Fruit fly (Drosophila melanogaster) whole organism, prepupa: Measurements from ENCODE around the gene CG12398.

Experiments
- CG32006 ChIP-seq: fragments of 200-800 bp; sonication (Bioruptor generic); optimal IDR thresholded peaks from 3 replicates; lab custom pipeline; 2017; ENCODE audit warnings: missing biosample characterization, mild to moderate bottlenecking, missing genetic modification characterization
- CG6792 ChIP-seq: fragments of 200-800 bp; sonication (Bioruptor generic); optimal IDR thresholded peaks from 3 replicates; lab custom pipeline; 2016; ENCODE audit warnings: missing biosample characterization, missing genetic modification characterization
- Eip93F ChIP-seq: fragments of 200-800 bp; sonication (Bioruptor generic); optimal IDR thresholded peaks from 2 replicates; lab custom pipeline; 2016; ENCODE audit warnings: missing biosample characterization, mild to moderate bottlenecking, missing genetic modification characterization
- Ets96B ChIP-seq: fragments of 200-800 bp; optimal IDR thresholded peaks from 2 replicates; lab custom pipeline; 2019; ENCODE audit warnings: missing biosample characterization, mild to moderate bottlenecking, missing genetic modification characterization, moderate library complexity
- Lpt ChIP-seq: fragments of 200-800 bp; sonication (Bioruptor generic); optimal IDR thresholded peaks from 3 replicates; lab custom pipeline; 2016; ENCODE audit warnings: missing biosample characterization, missing genetic modification characterization
- Sox15 ChIP-seq: fragments of 200-800 bp; sonication (Bioruptor generic); optimal IDR thresholded peaks from 3 replicates; lab custom pipeline; 2016; ENCODE audit warnings: missing biosample characterization, missing genetic modification characterization
- acj6 ChIP-seq: fragments of 200-800 bp; sonication (Bioruptor generic); optimal IDR thresholded peaks from 3 replicates; lab custom pipeline; 2016; ENCODE audit warnings: missing biosample characterization, missing genetic modification characterization
- esn ChIP-seq: fragments of 200-800 bp; sonication (Bioruptor generic); optimal IDR thresholded peaks from 2 replicates; lab custom pipeline; 2016; ENCODE audit warnings: missing biosample characterization, mild to moderate bottlenecking, missing genetic modification characterization, moderate library complexity
- lz ChIP-seq: fragments of 200-800 bp; sonication (Bioruptor generic); optimal IDR thresholded peaks from 3 replicates; lab custom pipeline; 2016; ENCODE audit warnings: missing biosample characterization, missing genetic modification characterization
- net ChIP-seq: fragments of 200-800 bp; sonication (Bioruptor generic); optimal IDR thresholded peaks from 3 replicates; lab custom pipeline; 2016; ENCODE audit warnings: missing biosample characterization, missing genetic modification characterization
- topi ChIP-seq: fragments of 200-800 bp; sonication (Bioruptor generic); optimal IDR thresholded peaks from 3 replicates; lab custom pipeline; 2016; ENCODE audit warnings: missing biosample characterization, missing genetic modification characterization
- vri ChIP-seq: fragments of 200-800 bp; sonication (Bioruptor generic); optimal IDR thresholded peaks from 3 replicates; lab custom pipeline; 2016; ENCODE audit warnings: missing biosample characterization, mild to moderate bottlenecking, missing genetic modification characterization

dm6 chrX:14885554-14885953 lies 28.1 kb downstream of the CG12398 start:
- TF ChIP-seq CG32006 (GFP tag; lab: Kevin White, UChicago) (no peak), Lpt (no peak), net (GFP tag; lab: Kevin White, UChicago) (no peak), topi (no peak), acj6 (GFP tag; lab: Kevin White, UChicago) (no peak), Ets96B (tag; lab: Kevin White, UChicago) (no peak), lz (no peak), esn (GFP tag; lab: Kevin White, UChicago) (no peak), CG6792 (GFP tag; lab: Kevin White, UChicago) (no peak), Eip93F (GFP tag; lab: Kevin White, UChicago) (no peak), Sox15 (no peak), vri (GFP tag; lab: Kevin White, UChicago) (no peak)
